Worm (Caenorhabditis elegans): ENCODE data around the gene K12H4.7.

ce11 chrIII:8001557-8001956 is 49.3 kb downstream of the K12H4.7 start:
- TF ChIP-seq aha-1 (tag): peak; percentile 67
- no peak for TF ChIP-seq tra-1 (GFP tag; IDR thresholded peaks at IDR 0.05)
- TF ChIP-seq ctbp-1 (GFP tag; IDR thresholded peaks at IDR 0.05): no peak
- TF ChIP-seq nhr-10 (tag; optimal IDR thresholded peaks at IDR 0.05): no peak
- TF ChIP-seq skn-1 (tag; optimal IDR thresholded peaks at IDR 0.05): no peak

Measured in whole organism, L4 larva.